Worm (Caenorhabditis elegans) whole organism, L3 larva: ENCODE data around the gene B0034.2.

Experiments used
- R02D3.7 ChIP-seq: fragments of 150-350 bp; optimal IDR thresholded peaks from 2 replicates; lab custom pipeline; 2014; ENCODE audit warnings: missing biosample characterization, missing genetic modification characterization
- ZK546.5 ChIP-seq: sonication (generic microtip); optimal IDR thresholded peaks from 2 replicates; lab custom pipeline; 2017; ENCODE audit warnings: missing biosample characterization, missing genetic modification characterization
- ceh-16 ChIP-seq: sonication (generic microtip); optimal IDR thresholded peaks from 2 replicates; lab custom pipeline; 2017; ENCODE audit warnings: missing biosample characterization, missing genetic modification characterization
- ceh-28 ChIP-seq: fragments of 150-350 bp; optimal IDR thresholded peaks from 2 replicates; lab custom pipeline; 2014; ENCODE audit warnings: missing biosample characterization, missing genetic modification reagents, missing genetic modification characterization
- ceh-82 ChIP-seq: fragments of 150-350 bp; optimal IDR thresholded peaks from 2 replicates; lab custom pipeline; 2014; ENCODE audit warnings: missing biosample characterization, missing genetic modification characterization
- daf-12 ChIP-seq: fragments of 150-350 bp; optimal IDR thresholded peaks from 2 replicates; lab custom pipeline; 2014; ENCODE audit warnings: missing biosample characterization, missing genetic modification reagents, missing genetic modification characterization
- egl-5 ChIP-seq: fragments of 150-350 bp; optimal IDR thresholded peaks from 2 replicates; lab custom pipeline; 2017; ENCODE audit warnings: missing biosample characterization, missing genetic modification reagents, missing genetic modification characterization, inconsistent platforms
- elt-1 ChIP-seq: fragments of 150-350 bp; optimal IDR thresholded peaks from 2 replicates; lab custom pipeline; 2014; ENCODE audit warnings: missing biosample characterization, missing genetic modification characterization
- elt-3 ChIP-seq, 3 experiments: fragments of 150-350 bp in 1 of 3; sonication (generic microtip) in 2 of 3; optimal IDR thresholded peaks; 2 replicates in 2 of 3; 4 replicates in 1 of 3; lab custom pipeline; 2014 to 2017; ENCODE audit warnings: missing biosample characterization in 3 of 3, missing genetic modification characterization in 3 of 3
- eor-1 ChIP-seq, 2 experiments: fragments of 150-350 bp; optimal IDR thresholded peaks; 2 replicates each; lab custom pipeline; 2014 to 2018; ENCODE audit warnings: missing biosample characterization in 2 of 2, missing genetic modification characterization in 2 of 2
- fkh-10 ChIP-seq: sonication (generic microtip); optimal IDR thresholded peaks from 2 replicates; lab custom pipeline; 2017; ENCODE audit warnings: missing biosample characterization, missing genetic modification reagents, missing genetic modification characterization
- fkh-2 ChIP-seq: fragments of 150-350 bp; optimal IDR thresholded peaks from 2 replicates; lab custom pipeline; 2014; ENCODE audit warnings: missing biosample characterization, missing genetic modification reagents, missing genetic modification characterization
- fos-1 ChIP-seq: fragments of 150-350 bp; optimal IDR thresholded peaks from 2 replicates; lab custom pipeline; 2014; ENCODE audit warnings: missing biosample characterization, missing genetic modification characterization
- hmg-11 ChIP-seq: sonication (generic microtip); optimal IDR thresholded peaks from 2 replicates; lab custom pipeline; 2016; ENCODE audit warnings: missing genetic modification characterization, missing compliant biosample characterization
- jun-1 ChIP-seq: fragments of 150-350 bp; optimal IDR thresholded peaks from 2 replicates; lab custom pipeline; 2014; ENCODE audit warnings: missing biosample characterization, missing genetic modification reagents, missing genetic modification characterization
- lin-15B ChIP-seq: fragments of 150-350 bp; optimal IDR thresholded peaks from 2 replicates; lab custom pipeline; 2014; ENCODE audit warnings: missing biosample characterization, missing genetic modification characterization
- lin-39 ChIP-seq: fragments of 150-350 bp; optimal IDR thresholded peaks from 2 replicates; lab custom pipeline; 2018; ENCODE audit warnings: missing biosample characterization, missing genetic modification reagents, missing genetic modification characterization
- mml-1 ChIP-seq: fragments of 150-350 bp; sonication (generic microtip); optimal IDR thresholded peaks from 3 replicates; lab custom pipeline; 2014; ENCODE audit warnings: missing biosample characterization, missing genetic modification characterization
- nfya-1 ChIP-seq: sonication (generic microtip); optimal IDR thresholded peaks from 2 replicates; lab custom pipeline; 2017; ENCODE audit warnings: missing genetic modification characterization, mild to moderate bottlenecking, missing compliant biosample characterization, antibody characterized with exemption, moderate library complexity; ENCODE audit not compliant: insufficient read depth
- nhr-11 ChIP-seq: fragments of 150-350 bp; optimal IDR thresholded peaks from 2 replicates; lab custom pipeline; 2014; ENCODE audit warnings: missing biosample characterization, missing genetic modification characterization
- nhr-23 ChIP-seq: fragments of 150-350 bp; optimal IDR thresholded peaks from 2 replicates; lab custom pipeline; 2014; ENCODE audit warnings: missing biosample characterization, missing genetic modification reagents, missing genetic modification characterization
- nhr-25 ChIP-seq: sonication (generic microtip); optimal IDR thresholded peaks from 2 replicates; lab custom pipeline; 2017; ENCODE audit warnings: missing biosample characterization, missing genetic modification characterization
- nhr-43 ChIP-seq: sonication (generic microtip); optimal IDR thresholded peaks from 2 replicates; lab custom pipeline; 2016; ENCODE audit warnings: mild to moderate bottlenecking, missing genetic modification characterization, missing compliant biosample characterization; ENCODE audit not compliant: poor library complexity, severe bottlenecking
- nhr-67 ChIP-seq: fragments of 150-350 bp; optimal IDR thresholded peaks from 2 replicates; lab custom pipeline; 2014; ENCODE audit warnings: missing biosample characterization, missing genetic modification characterization
- nhr-76 ChIP-seq: fragments of 150-350 bp; sonication (generic microtip); optimal IDR thresholded peaks from 5 replicates; lab custom pipeline; 2014; ENCODE audit warnings: missing biosample characterization, missing genetic modification characterization
- pha-4 ChIP-seq: fragments of 150-350 bp; optimal IDR thresholded peaks from 2 replicates; lab custom pipeline; 2014; ENCODE audit warnings: missing biosample characterization, missing genetic modification reagents, missing genetic modification characterization
- pqm-1 ChIP-seq: fragments of 150-350 bp; optimal IDR thresholded peaks from 2 replicates; lab custom pipeline; 2017; ENCODE audit warnings: missing biosample characterization, missing genetic modification characterization, inconsistent platforms
- sea-2 ChIP-seq: fragments of 150-350 bp; sonication (generic microtip); optimal IDR thresholded peaks from 4 replicates; lab custom pipeline; 2014; ENCODE audit warnings: missing biosample characterization, missing genetic modification reagents, missing genetic modification characterization
- skn-1 ChIP-seq: fragments of 150-350 bp; optimal IDR thresholded peaks from 2 replicates; lab custom pipeline; 2014; ENCODE audit warnings: missing biosample characterization, missing genetic modification characterization
- unc-62 ChIP-seq: fragments of 150-350 bp; sonication (generic microtip); optimal IDR thresholded peaks from 4 replicates; lab custom pipeline; 2014; ENCODE audit warnings: missing biosample characterization, missing genetic modification reagents, missing genetic modification characterization
- zag-1 ChIP-seq: fragments of 150-350 bp; optimal IDR thresholded peaks from 2 replicates; lab custom pipeline; 2014; ENCODE audit warnings: missing biosample characterization, missing genetic modification characterization
- ztf-11 ChIP-seq: fragments of 150-350 bp; optimal IDR thresholded peaks from 2 replicates; lab custom pipeline; 2014; ENCODE audit warnings: missing biosample characterization, missing genetic modification characterization
- ztf-4 ChIP-seq: fragments of 150-350 bp; optimal IDR thresholded peaks from 2 replicates; lab custom pipeline; 2014; ENCODE audit warnings: missing biosample characterization, missing genetic modification characterization

B0034.2 gene

ce11 chrII:5957803-5958367 lies 13.7 kb upstream of the B0034.2 start:
- peak; percentile 54 for TF ChIP-seq fkh-10 (GFP tag; lab: Kevin White, UChicago)
- peak; percentile 21 for TF ChIP-seq hmg-11 (tag; lab: Kevin White, UChicago)
- no peak for TF ChIP-seq elt-3 (tag; optimal IDR thresholded peaks at IDR 0.05; lab: Kevin White, UChicago)

- TF ChIP-seq jun-1 (tag; lab: Kevin White, UChicago) (no peak), fkh-2 (tag; lab: Kevin White, UChicago) (no peak), lin-15B (tag; lab: Kevin White, UChicago) (no peak), nhr-67 (no peak), pqm-1 (tag; lab: Kevin White, UChicago) (no peak), nhr-76 (tag; lab: Kevin White, UChicago) (no peak), elt-3 (tag; optimal IDR thresholded peaks at IDR 0.05; lab: Kevin White, UChicago) (no peak), skn-1 (tag; lab: Kevin White, UChicago) (no peak), ZK546.5 (tag; lab: Kevin White, UChicago) (no peak), fkh-10 (GFP tag; lab: Kevin White, UChicago) (no peak), nhr-43 (no peak), elt-1 (tag; lab: Kevin White, UChicago) (no peak), daf-12 (tag; lab: Kevin White, UChicago) (no peak), pha-4 (tag; lab: Kevin White, UChicago) (no peak), nhr-23 (no peak), ceh-16 (tag; lab: Kevin White, UChicago) (no peak), ceh-82 (tag; lab: Kevin White, UChicago) (no peak), ztf-4 (tag; lab: Kevin White, UChicago) (no peak), eor-1 (tag; optimal IDR thresholded peaks at IDR 0.05; lab: Kevin White, UChicago) (no peak)
Measured at ce11 chrII:5956583-5956982, 12.4 kb upstream of the B0034.2 start, which contains the start of gene casy-1. casy-1 (minus strand) TSS chrII:5956683.

- TF ChIP-seq lin-39 (tag; lab: Kevin White, UChicago) (peak; percentile 39), skn-1 (tag; lab: Kevin White, UChicago) (no peak), nhr-76 (tag; lab: Kevin White, UChicago) (no peak), ceh-28 (no peak), unc-62 (GFP tag; lab: Kevin White, UChicago) (peak; percentile 12), egl-5 (tag; lab: Kevin White, UChicago) (peak; percentile 30), ztf-11 (no peak), fos-1 (tag; lab: Kevin White, UChicago) (no peak), nfya-1 (peak; percentile 14)
- TF ChIP-seq, all 47 proteins: peak for 4
Measured at ce11 chrII:5955638-5956167, 11.5 kb upstream of the B0034.2 start.

ce11 chrII:5952214-5952613 lies 8.0 kb upstream of the B0034.2 start:
- TF ChIP-seq nfya-1 (peak; percentile 35), nhr-25 (tag; lab: Kevin White, UChicago) (no peak), lin-39 (tag; lab: Kevin White, UChicago) (peak; percentile 54)

- no peak for TF ChIP-seq R02D3.7 (tag; lab: Kevin White, UChicago)
- no peak for TF ChIP-seq zag-1 (tag; lab: Kevin White, UChicago)
- no peak for TF ChIP-seq ztf-11
- TF ChIP-seq elt-3 (tag; optimal IDR thresholded peaks at IDR 0.05; lab: Kevin White, UChicago): no peak
- TF ChIP-seq pha-4 (tag; lab: Kevin White, UChicago): no peak
- no peak for TF ChIP-seq sea-2 (GFP tag; lab: Kevin White, UChicago)
- TF ChIP-seq nhr-25 (tag; lab: Kevin White, UChicago): no peak
- no peak for TF ChIP-seq nhr-11 (tag; lab: Kevin White, UChicago)
- no peak for TF ChIP-seq mml-1 (tag; lab: Kevin White, UChicago)
- no peak for TF ChIP-seq nhr-23
Measured at ce11 chrII:5951745-5952144, 7.6 kb upstream of the B0034.2 start.
